Worm (Caenorhabditis elegans) whole organism, L4/young adult: ENCODE data around the gene K09A11.1.

Experiments
- W03F9.2 ChIP-seq: fragments of 150-350 bp; optimal IDR thresholded peaks from 2 replicates; lab custom pipeline; 2014; ENCODE audit warnings: missing biosample characterization, missing genetic modification characterization
- dao-5 ChIP-seq: sonication (generic microtip); optimal IDR thresholded peaks from 2 replicates; lab custom pipeline; 2016; ENCODE audit warnings: missing genotype, missing genetic modification characterization, moderate library complexity, missing compliant biosample characterization
- him-1 ChIP-seq: sonication (generic microtip); optimal IDR thresholded peaks from 2 replicates; lab custom pipeline; 2016; ENCODE audit warnings: missing genotype, missing genetic modification reagents, missing genetic modification characterization, missing compliant biosample characterization

K09A11.1 gene

DNA sequence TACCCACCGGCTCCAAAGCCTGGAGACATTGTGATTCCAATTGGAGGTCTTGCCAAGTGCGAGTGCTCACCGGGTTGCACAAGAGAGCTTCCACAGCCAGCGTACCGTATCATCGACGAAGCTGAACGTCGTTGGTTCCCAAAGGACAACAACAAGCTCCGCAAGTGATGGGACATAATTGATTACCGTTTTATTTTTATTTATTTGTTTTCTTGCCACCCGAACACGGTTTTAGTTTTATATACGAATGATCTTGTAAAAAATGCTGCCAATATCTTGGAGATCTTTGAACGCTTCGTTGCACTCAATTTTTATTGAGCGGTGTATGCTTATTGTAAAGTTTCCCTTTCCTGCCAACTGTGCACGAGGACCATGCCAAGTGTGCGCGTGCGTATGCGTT, 24.1 kb upstream of the K09A11.1 start, which contains the start of gene K08H2.4:
Gene K08H2.4, plus strand, starts transcription at position 301 of the 400 bp plus-strand sequence.
- TF ChIP-seq him-1 (no peak), W03F9.2 (tag; lab: Kevin White, UChicago) (no peak), dao-5 (tag; lab: Kevin White, UChicago) (no peak)

ce11 chrX:13242231-13242630, 20.1 kb upstream of the K09A11.1 start, which contains the start of gene K08H2.5:
Gene K08H2.5 (minus strand): TSS chrX:13242331.
- TF ChIP-seq dao-5 (tag; lab: Kevin White, UChicago) (no peak), W03F9.2 (tag; lab: Kevin White, UChicago) (no peak), him-1 (no peak)

- TF ChIP-seq him-1, result no peak
- TF ChIP-seq dao-5 (tag; lab: Kevin White, UChicago), result no peak
- no peak for TF ChIP-seq W03F9.2 (tag; lab: Kevin White, UChicago)
These were observed 17.2 kb upstream of the K09A11.1 start, which contains the start of gene hpl-1 for ce11 chrX:13245090-13245489. Gene hpl-1 (plus strand): TSS chrX:13245390.

DNA sequence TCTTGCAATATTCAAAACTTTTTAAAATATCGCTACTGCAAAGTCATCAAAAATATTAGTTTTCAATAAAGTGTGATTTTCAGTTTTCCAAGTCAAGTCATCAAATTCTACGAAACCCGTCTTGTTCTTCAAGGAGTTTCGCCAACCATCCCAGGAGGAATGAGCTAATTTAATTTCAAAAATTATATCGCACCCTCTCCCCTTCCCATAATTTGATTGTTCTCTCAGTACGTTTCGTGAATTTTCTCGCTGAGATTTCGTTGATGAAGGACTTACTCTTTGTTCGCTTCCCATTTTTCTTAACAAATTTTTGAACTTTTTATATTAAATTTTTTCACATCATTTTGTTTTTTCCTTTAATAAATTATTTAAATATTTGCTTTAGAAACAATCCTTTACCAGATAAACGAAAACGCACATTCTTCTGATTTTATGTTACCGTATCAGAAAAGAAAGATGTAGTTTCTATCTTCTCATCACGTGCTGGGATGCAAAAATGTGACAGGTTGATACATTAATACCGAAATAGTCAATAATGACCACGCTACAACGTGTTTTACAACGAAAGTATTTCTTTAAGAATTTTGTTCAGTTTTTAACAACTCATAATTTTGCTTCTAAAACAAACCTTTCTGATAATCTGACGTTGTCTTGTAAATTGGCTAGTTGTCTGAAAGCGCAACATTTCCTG, 15.5 kb upstream of the K09A11.1 start:
- TF ChIP-seq dao-5 (tag; lab: Kevin White, UChicago) (no peak), him-1 (no peak), W03F9.2 (tag; lab: Kevin White, UChicago) (no peak)

ce11 chrX:13247614-13248013, 14.7 kb upstream of the K09A11.1 start:
- TF ChIP-seq dao-5 (tag; lab: Kevin White, UChicago) (no peak), him-1 (no peak), W03F9.2 (tag; lab: Kevin White, UChicago) (no peak)

ce11 chrX:13248265-13248664, 14.0 kb upstream of the K09A11.1 start, which contains the start of gene K08H2.7:
Gene K08H2.7 (minus strand): TSS chrX:13248437.
- TF ChIP-seq W03F9.2 (tag; lab: Kevin White, UChicago) (no peak), him-1 (no peak)

DNA sequence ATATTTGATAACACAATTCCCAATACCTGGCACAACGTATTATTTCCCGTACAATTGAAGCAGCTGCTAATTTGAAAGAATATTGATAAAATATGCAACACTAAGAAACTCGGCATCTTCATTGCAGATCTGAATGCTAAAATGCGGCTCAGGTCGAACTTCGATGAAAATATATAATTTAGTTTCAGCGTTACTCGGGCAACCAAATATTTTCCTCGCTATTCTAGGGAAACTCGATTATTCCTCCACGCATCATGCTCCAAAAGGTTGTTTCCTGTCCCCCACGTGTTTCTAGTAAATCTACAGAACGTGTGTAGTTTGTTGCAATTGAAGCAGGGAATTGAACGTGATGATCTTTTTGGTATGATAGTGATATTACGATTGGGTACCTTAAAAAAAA, 13.2 kb upstream of the K09A11.1 start:
- TF ChIP-seq dao-5 (tag; lab: Kevin White, UChicago), result no peak
- no peak for TF ChIP-seq him-1
- TF ChIP-seq W03F9.2 (tag; lab: Kevin White, UChicago), result no peak

DNA sequence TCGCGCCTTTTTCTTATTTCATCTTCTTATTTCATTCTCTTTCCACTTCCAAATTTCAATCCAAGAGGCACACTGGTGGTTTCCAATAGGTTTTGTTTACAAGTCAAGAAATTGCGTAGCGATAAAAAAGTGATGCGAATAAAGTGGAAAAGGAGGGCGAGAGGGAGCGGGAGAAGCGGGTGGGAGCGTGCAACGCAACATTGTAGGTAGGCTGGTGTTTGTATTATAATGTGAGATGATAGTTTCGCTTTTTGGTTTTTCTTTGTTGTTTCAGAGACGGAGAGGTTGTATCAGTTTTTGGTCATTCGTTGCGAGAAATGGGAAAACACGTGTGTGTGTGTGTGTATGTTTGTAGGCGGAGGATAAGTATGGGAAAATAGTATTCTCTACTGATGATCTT, 12.1 kb upstream of the K09A11.1 start:
- no peak for TF ChIP-seq him-1
- TF ChIP-seq W03F9.2 (tag; lab: Kevin White, UChicago), result no peak
- no peak for TF ChIP-seq dao-5 (tag; lab: Kevin White, UChicago)

ce11 chrX:13251354-13251843, 10.9 kb upstream of the K09A11.1 start:
- TF ChIP-seq dao-5 (tag; lab: Kevin White, UChicago), result no peak
- TF ChIP-seq him-1, result no peak

DNA sequence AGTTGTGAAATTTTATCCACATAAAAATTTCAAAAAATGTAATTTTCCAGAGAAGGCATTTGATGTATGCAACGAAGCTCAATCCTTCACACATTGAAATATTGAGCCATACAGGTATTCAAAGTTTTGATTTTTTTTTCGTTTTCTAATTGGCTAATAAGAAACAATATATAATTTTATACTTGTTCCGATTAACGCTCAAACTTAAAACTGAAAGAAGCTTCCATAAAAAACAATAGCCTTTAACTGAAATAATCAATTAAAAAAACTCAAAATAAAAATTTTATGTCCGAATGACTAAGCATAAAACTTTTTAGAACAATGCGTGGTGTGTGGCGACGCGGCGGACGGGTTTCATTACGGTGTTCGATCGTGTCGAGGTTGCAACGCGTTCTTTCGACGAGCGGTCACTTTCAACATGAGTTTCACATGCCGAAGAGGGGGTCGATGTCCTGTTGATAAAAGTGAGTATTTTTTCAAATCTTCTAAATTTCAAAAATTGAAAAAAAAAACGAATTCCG, 10.3 kb upstream of the K09A11.1 start, which contains the start of gene nhr-32:
Gene nhr-32, plus strand, starts transcription at position 51 of the 521 bp plus-strand sequence.
- TF ChIP-seq him-1 (no peak), W03F9.2 (tag; lab: Kevin White, UChicago) (no peak), dao-5 (tag; lab: Kevin White, UChicago) (no peak)

- TF ChIP-seq W03F9.2 (tag; lab: Kevin White, UChicago) (no peak), dao-5 (tag; lab: Kevin White, UChicago) (no peak), him-1 (no peak)
These were observed 4.7 kb upstream of the K09A11.1 start, which contains the start of gene K08H2.10 for ce11 chrX:13257577-13257976. Gene K08H2.10 (plus strand): TSS chrX:13257806.

DNA sequence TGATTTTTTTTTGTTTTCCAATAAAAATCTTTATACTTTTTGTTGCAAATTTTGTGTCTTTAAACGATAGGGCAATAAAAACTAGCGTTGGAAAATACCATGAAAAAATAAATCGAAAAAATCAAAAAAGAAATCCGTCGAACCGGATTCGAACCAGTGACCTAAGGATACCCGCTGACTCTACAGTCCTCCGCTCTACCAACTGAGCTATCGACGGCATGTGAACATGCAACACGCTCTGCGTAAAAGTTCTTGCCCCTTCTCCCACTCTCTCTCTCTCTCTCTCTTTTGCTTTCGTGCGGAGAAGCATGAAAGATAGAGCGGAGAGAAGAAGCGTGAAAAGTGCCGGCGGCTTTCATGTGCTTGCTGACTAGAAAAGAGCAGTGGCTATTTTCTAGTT, 2.3 kb downstream of the K09A11.1 start:
- TF ChIP-seq W03F9.2 (tag; lab: Kevin White, UChicago) (no peak), dao-5 (tag; lab: Kevin White, UChicago) (peak; percentile 77), him-1 (peak; percentile 68)

ce11 chrX:13267230-13267629, 4.9 kb downstream of the K09A11.1 start, which contains the start of gene cyp-14A1:
Gene cyp-14A1 (minus strand): TSS chrX:13267355.
- no peak for TF ChIP-seq W03F9.2 (tag; lab: Kevin White, UChicago)
- no peak for TF ChIP-seq him-1
- TF ChIP-seq dao-5 (tag; lab: Kevin White, UChicago), result no peak

- no peak for TF ChIP-seq W03F9.2 (tag; lab: Kevin White, UChicago)
- no peak for TF ChIP-seq dao-5 (tag; lab: Kevin White, UChicago)
- no peak for TF ChIP-seq him-1
These were observed 7.3 kb downstream of the K09A11.1 start, which contains the start of gene cyp-14A2 for ce11 chrX:13269586-13269985. Gene cyp-14A2 (minus strand): TSS chrX:13269686.
